Fruit fly (Drosophila melanogaster): Measurements from ENCODE around the gene laza.

Gene laza

DNA sequence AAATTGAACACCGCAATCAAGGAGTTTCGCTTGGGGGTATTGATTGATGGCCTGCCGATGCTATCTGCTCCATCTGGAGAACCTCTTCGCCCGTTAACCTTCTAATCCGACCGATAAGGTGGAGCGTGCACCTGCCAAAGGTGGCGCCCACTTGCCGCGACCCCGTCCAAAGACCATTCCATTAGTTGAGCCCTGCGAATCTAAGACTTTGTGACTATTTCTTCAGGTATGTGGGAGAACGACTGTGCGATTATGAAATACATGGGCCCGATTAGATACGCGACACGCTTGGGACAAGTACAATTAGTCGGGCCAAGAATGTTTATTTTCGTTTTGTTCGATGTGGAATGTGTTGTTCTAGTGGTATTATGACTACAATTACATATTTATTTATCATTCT, 2.7 kb downstream of the laza start:
- TF ChIP-seq nerfin-1 (tag; optimal IDR thresholded peaks at IDR 0.05) = no peak
- TF ChIP-seq mirr (GFP tag; optimal IDR thresholded peaks at IDR 0.05) = peak; percentile 89
- TF ChIP-seq sug (tag; optimal IDR thresholded peaks at IDR 0.05) = peak; percentile 96
- TF ChIP-seq dm (GFP tag; optimal IDR thresholded peaks at IDR 0.05) = no peak
- TF ChIP-seq CG31388 (GFP tag; optimal IDR thresholded peaks at IDR 0.05) = no peak
- peak; percentile 68 for TF ChIP-seq GATAe (GFP tag; conservative IDR thresholded peaks at IDR 0.05)
- TF ChIP-seq CG32767 (GFP tag; IDR thresholded peaks at IDR 0.05) = no peak
- no peak for TF ChIP-seq Atf-2 (GFP tag; optimal IDR thresholded peaks at IDR 0.05)
- TF ChIP-seq CG43689 (GFP tag; IDR thresholded peaks at IDR 0.05) = no peak
- TF ChIP-seq HmgZ (tag; optimal IDR thresholded peaks at IDR 0.05) = no peak
- no peak for TF ChIP-seq ewg (GFP tag; optimal IDR thresholded peaks at IDR 0.05)
- no peak for TF ChIP-seq CG2116 (GFP tag; optimal IDR thresholded peaks at IDR 0.05)
- TF ChIP-seq tna (GFP tag; IDR thresholded peaks at IDR 0.05; ENCODE audit: partially characterized antibody) = no peak
- no peak for TF ChIP-seq CG12744 (GFP tag; optimal IDR thresholded peaks at IDR 0.05)
- TF ChIP-seq Sry-β (GFP tag; optimal IDR thresholded peaks at IDR 0.05) = no peak
- TF ChIP-seq Hey (tag; optimal IDR thresholded peaks at IDR 0.05) = peak; percentile 54
- no peak for TF ChIP-seq CG12942 (GFP tag; optimal IDR thresholded peaks at IDR 0.05)
- TF ChIP-seq ci (GFP tag; IDR thresholded peaks at IDR 0.05) = 0 out of 3 replicates have a peak, but pooled peaks have one; percentile 8
- TF ChIP-seq Eip74EF (GFP tag; optimal IDR thresholded peaks at IDR 0.05) = no peak
- no peak for TF ChIP-seq psq (GFP tag; optimal IDR thresholded peaks at IDR 0.05)
- no peak for TF ChIP-seq Jarid2 (GFP tag; optimal IDR thresholded peaks at IDR 0.05)
- TF ChIP-seq vnd (GFP tag; IDR thresholded peaks at IDR 0.05; ENCODE audit: partially characterized antibody) = 0 out of 3 replicates have a peak, but pooled peaks have one; percentile 22
- no peak for TF ChIP-seq ap (GFP tag; IDR thresholded peaks at IDR 0.05)
- TF ChIP-seq D19B (GFP tag; optimal IDR thresholded peaks at IDR 0.05) = no peak
- TF ChIP-seq CG12071 (GFP tag; optimal IDR thresholded peaks at IDR 0.05) = no peak
- TF ChIP-seq MBD-R2 (GFP tag; IDR thresholded peaks at IDR 0.05) = no peak
- TF ChIP-seq tap (tag; optimal IDR thresholded peaks at IDR 0.05) = no peak
- peak; percentile 94 for TF ChIP-seq exex (tag; optimal IDR thresholded peaks at IDR 0.05)
- no peak for TF ChIP-seq CG18619 (GFP tag; optimal IDR thresholded peaks at IDR 0.05)
- no peak for TF ChIP-seq CG9215 (GFP tag; IDR thresholded peaks at IDR 0.05)
- no peak for TF ChIP-seq CG10209 (GFP tag; optimal IDR thresholded peaks at IDR 0.05)
- TF ChIP-seq lab (GFP tag; optimal IDR thresholded peaks at IDR 0.05) = peak; percentile 53
- no peak for TF ChIP-seq sim (GFP tag; IDR thresholded peaks at IDR 0.05)
- TF ChIP-seq CrebB (tag; optimal IDR thresholded peaks at IDR 0.05) = no peak
- no peak for TF ChIP-seq CG17829 (tag; optimal IDR thresholded peaks at IDR 0.05)
- TF ChIP-seq HHEX (GFP tag; optimal IDR thresholded peaks at IDR 0.05) = no peak
- peak; percentile 13 for TF ChIP-seq CG34376 (GFP tag; optimal IDR thresholded peaks at IDR 0.05)
- no peak for TF ChIP-seq Aef1 (GFP tag; IDR thresholded peaks at IDR 0.05)
- TF ChIP-seq CG1024 (GFP tag; IDR thresholded peaks at IDR 0.05) = no peak
- TF ChIP-seq en (GFP tag; optimal IDR thresholded peaks at IDR 0.05) = no peak
- TF ChIP-seq ash1 (GFP tag; optimal IDR thresholded peaks at IDR 0.05) = no peak
- TF ChIP-seq sisA (GFP tag; IDR thresholded peaks at IDR 0.05) = no peak
- peak in 1 of 2 experiments; percentile 49 for TF ChIP-seq Pdp1 (GFP tag; optimal IDR thresholded peaks at IDR 0.05)
- peak in 1 of 2 experiments; percentile 48 for TF ChIP-seq Hr78 (GFP tag; optimal IDR thresholded peaks at IDR 0.05)
- TF ChIP-seq CG12155 (GFP tag; optimal IDR thresholded peaks at IDR 0.05) = no peak
- TF ChIP-seq Sin3A (optimal IDR thresholded peaks at IDR 0.05) = no peak
- TF ChIP-seq CG4730 (GFP tag; IDR thresholded peaks at IDR 0.05) = no peak
- no peak for TF ChIP-seq fd64A (GFP tag; optimal IDR thresholded peaks at IDR 0.05)
- no peak for TF ChIP-seq CG16813 (GFP tag; IDR thresholded peaks at IDR 0.05; ENCODE audit: partially characterized antibody)
- TF ChIP-seq bbx (GFP tag; IDR thresholded peaks at IDR 0.05; ENCODE audit: partially characterized antibody) = no peak
- TF ChIP-seq onecut (GFP tag; IDR thresholded peaks at IDR 0.05) = no peak
